Fruit fly (Drosophila melanogaster): ENCODE data around the gene Vps39.

The Vps39 gene

DNA sequence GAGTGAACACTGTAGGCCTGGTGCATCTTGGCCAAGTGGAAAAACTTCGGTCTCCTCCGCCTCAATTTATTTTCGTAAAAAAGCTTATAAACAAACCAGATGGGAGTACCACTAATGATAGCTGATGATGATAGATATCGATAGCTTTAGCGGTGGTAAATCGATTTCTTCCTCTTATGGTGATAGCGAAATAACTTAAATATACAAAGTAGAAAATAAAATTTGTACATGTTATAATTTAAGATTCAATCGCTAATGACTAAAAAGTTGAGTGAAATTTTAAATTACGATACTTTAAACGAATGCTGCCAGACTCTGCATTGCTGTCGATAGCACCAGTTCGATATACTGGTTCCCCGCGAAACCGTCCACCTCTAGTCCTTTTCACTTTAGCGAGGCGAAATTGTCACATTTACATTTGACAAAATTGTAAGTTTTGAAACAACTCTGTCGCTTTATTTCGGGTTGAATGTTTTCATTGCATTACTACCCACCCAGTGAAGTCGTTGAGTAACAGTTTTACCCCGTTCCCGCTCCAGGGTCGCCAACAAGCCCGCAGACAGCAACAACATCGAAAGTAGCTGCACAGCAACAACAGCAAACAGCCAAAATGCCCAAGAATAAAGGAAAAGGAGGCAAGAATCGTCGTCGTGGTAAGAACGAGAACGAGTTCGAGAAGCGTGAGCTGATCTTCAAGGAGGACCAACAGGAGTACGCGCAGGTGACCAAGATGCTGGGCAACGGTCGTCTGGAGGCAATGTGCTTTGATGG lies at the start of gene Vps39, which contains the start of gene eIF1A:
TSS of gene Vps39 (minus strand) at position 119 of the 771 bp plus-strand sequence.
TSS of gene eIF1A (plus strand) at position 338 of the 771 bp plus-strand sequence.
- TF ChIP-seq Hr83 (GFP tag; optimal IDR thresholded peaks at IDR 0.05; ENCODE audit: poor library complexity, severe bottlenecking): no peak
- no peak for TF ChIP-seq Abd-B (GFP tag; optimal IDR thresholded peaks at IDR 0.05)
- TF ChIP-seq HLH106 (tag; optimal IDR thresholded peaks at IDR 0.05): no peak
- no peak for TF ChIP-seq Vsx2 (GFP tag; optimal IDR thresholded peaks at IDR 0.05; ENCODE audit: partially characterized antibody)
- TF ChIP-seq foxo (GFP tag; optimal IDR thresholded peaks at IDR 0.05): peak in 1 of 2 experiments; percentile 36
- peak; percentile 69 for TF ChIP-seq Jra (GFP tag; optimal IDR thresholded peaks at IDR 0.05)
- no peak for TF ChIP-seq GATAd (GFP tag; optimal IDR thresholded peaks at IDR 0.05)
- TF ChIP-seq CG9705 (GFP tag; optimal IDR thresholded peaks at IDR 0.05): peak; percentile 17
- no peak for TF ChIP-seq Hr78 (GFP tag; optimal IDR thresholded peaks at IDR 0.05)
- no peak for TF ChIP-seq usp (GFP tag; optimal IDR thresholded peaks at IDR 0.05)
- no peak for TF ChIP-seq Rel (GFP tag; optimal IDR thresholded peaks at IDR 0.05)
- TF ChIP-seq Rel (tag; optimal IDR thresholded peaks at IDR 0.05): no peak
- peak; percentile 39 for TF ChIP-seq fru (GFP tag; optimal IDR thresholded peaks at IDR 0.05)
- TF ChIP-seq Dfd (GFP tag; optimal IDR thresholded peaks at IDR 0.05): no peak
- no peak for TF ChIP-seq h (GFP tag; optimal IDR thresholded peaks at IDR 0.05)
- TF ChIP-seq sv (GFP tag; optimal IDR thresholded peaks at IDR 0.05): peak; percentile 42
- TF ChIP-seq Dif (GFP tag; optimal IDR thresholded peaks at IDR 0.05; ENCODE audit: partially characterized antibody): no peak
- no peak for TF ChIP-seq brk (GFP tag; optimal IDR thresholded peaks at IDR 0.05)
- TF ChIP-seq OdsH (GFP tag; optimal IDR thresholded peaks at IDR 0.05): no peak
- TF ChIP-seq CG32264 (GFP tag; optimal IDR thresholded peaks at IDR 0.05): no peak
- no peak for TF ChIP-seq psq (GFP tag; optimal IDR thresholded peaks at IDR 0.05)
- TF ChIP-seq ey (GFP tag; optimal IDR thresholded peaks at IDR 0.05): peak; percentile 16
- no peak for TF ChIP-seq rgr (GFP tag; optimal IDR thresholded peaks at IDR 0.05)
- no peak for TF ChIP-seq dmrt93B (GFP tag; optimal IDR thresholded peaks at IDR 0.05)
- no peak for TF ChIP-seq jim (GFP tag; optimal IDR thresholded peaks at IDR 0.05)
- TF ChIP-seq Myc (optimal IDR thresholded peaks at IDR 0.05): peak; percentile 13
- peak; percentile 47 for TF ChIP-seq br (GFP tag; optimal IDR thresholded peaks at IDR 0.05)
- TF ChIP-seq dl (GFP tag; optimal IDR thresholded peaks at IDR 0.05; ENCODE audit: insufficient read depth in 1 of 2, partially characterized antibody in 2 of 2): no peak

DNA sequence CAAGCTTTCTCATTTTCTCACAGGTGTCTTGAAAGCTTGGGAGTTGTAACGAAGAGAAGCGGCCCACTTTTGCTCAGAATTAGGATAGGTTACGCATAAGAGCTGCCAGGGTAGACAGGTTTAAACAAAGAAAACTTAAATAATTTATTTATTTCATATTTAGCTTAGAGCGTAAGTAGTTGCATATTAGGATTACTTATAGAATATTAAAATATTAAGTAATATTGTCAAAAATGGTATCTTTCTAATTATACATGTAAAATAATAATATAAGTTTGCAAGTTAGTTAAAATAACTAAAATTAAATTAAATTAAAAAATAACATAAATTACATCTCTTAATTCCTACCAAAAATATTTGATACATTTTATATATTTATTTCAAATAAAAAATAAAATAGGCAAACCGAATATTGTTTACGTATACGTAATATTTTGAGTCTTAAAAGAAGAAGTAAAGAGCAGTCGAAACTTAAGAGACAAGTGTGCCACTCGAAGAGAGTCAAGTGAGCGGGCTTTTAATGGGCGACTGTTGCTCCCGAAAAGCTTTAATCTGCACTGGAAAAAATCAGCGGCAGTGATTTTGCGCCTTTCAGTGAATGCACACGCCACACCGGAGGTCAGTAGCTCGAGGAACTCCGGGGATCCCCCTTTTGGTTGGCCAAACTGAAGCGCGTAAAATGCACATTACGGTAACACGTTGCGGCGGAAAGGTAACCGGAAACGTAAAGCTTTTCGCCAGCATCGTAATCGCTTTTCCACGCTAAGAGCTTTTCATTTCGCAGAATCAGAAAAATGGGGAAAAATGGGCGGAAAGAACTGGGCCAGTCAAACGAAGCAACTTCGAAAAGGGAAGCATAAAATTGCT lies 40.8 kb upstream of the Vps39 start:
- TF ChIP-seq h (GFP tag; optimal IDR thresholded peaks at IDR 0.05) (no peak), br (GFP tag; optimal IDR thresholded peaks at IDR 0.05) (no peak), brk (GFP tag; optimal IDR thresholded peaks at IDR 0.05) (no peak), Dif (GFP tag; optimal IDR thresholded peaks at IDR 0.05; ENCODE audit: partially characterized antibody) (no peak), Sp1 (GFP tag; optimal IDR thresholded peaks at IDR 0.05) (no peak), Rel (GFP tag; optimal IDR thresholded peaks at IDR 0.05) (no peak), Rel (tag; optimal IDR thresholded peaks at IDR 0.05) (no peak), ey (GFP tag; optimal IDR thresholded peaks at IDR 0.05) (no peak), pan (optimal IDR thresholded peaks at IDR 0.05) (no peak), lola (GFP tag; optimal IDR thresholded peaks at IDR 0.05) (no peak), Myc (optimal IDR thresholded peaks at IDR 0.05) (no peak), rgr (GFP tag; optimal IDR thresholded peaks at IDR 0.05) (no peak), Hr78 (GFP tag; optimal IDR thresholded peaks at IDR 0.05) (no peak), fru (GFP tag; optimal IDR thresholded peaks at IDR 0.05) (no peak), dmrt93B (GFP tag; optimal IDR thresholded peaks at IDR 0.05) (no peak), N (GFP tag; optimal IDR thresholded peaks at IDR 0.05) (no peak), Hnf4 (GFP tag; optimal IDR thresholded peaks at IDR 0.05) (no peak), CG9705 (GFP tag; optimal IDR thresholded peaks at IDR 0.05) (no peak), GATAd (GFP tag; optimal IDR thresholded peaks at IDR 0.05) (no peak), psq (GFP tag; optimal IDR thresholded peaks at IDR 0.05) (no peak), Vsx2 (GFP tag; optimal IDR thresholded peaks at IDR 0.05; ENCODE audit: partially characterized antibody) (no peak)

DNA sequence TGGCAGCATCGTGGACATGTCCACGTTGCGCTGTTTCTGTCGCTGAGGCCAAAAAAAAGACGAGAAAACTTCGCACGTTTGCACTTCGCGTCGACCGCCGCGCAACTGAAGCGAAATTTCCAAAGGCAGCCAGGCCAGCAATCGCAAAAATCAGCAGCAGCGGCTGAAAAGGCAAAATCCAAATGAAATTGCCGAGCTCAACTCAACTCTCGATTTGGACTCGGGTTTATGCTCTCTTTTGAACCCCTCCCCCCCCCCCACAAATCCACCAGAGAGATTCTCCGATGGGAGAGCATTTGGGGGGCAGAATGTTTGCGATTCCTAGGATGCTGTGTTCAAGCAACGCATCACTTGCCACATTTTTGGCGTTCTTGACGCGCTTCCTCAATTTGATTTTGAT lies 40.1 kb upstream of the Vps39 start, which contains the start of gene PKD:
TSS of gene PKD (minus strand) at position 88 of the 400 bp plus-strand sequence.
- TF ChIP-seq Mio (GFP tag; optimal IDR thresholded peaks at IDR 0.05) (no peak), Dfd (GFP tag; optimal IDR thresholded peaks at IDR 0.05) (peak; percentile 58), Dif (GFP tag; optimal IDR thresholded peaks at IDR 0.05; ENCODE audit: partially characterized antibody) (peak; percentile 2)

Data from whole organism, wandering third instar larva.